Worm (Caenorhabditis elegans) whole organism, L4 larva: ENCODE data around the gene din-1.

Source experiments
- F37D6.2 ChIP-seq: sonication (generic microtip); optimal IDR thresholded peaks from 2 replicates; lab custom pipeline; 2016; ENCODE audit warnings: mild to moderate bottlenecking, missing genetic modification characterization, missing compliant biosample characterization
- T20F7.1 ChIP-seq: fragments of 200-800 bp; sonication (Bioruptor generic); optimal IDR thresholded peaks from 2 replicates; lab custom pipeline; 2018; ENCODE audit warnings: mild to moderate bottlenecking, missing genetic modification characterization, missing compliant biosample characterization
- Y48G9A.11 ChIP-seq: fragments of 200-800 bp; sonication (Bioruptor generic); IDR thresholded peaks from 2 replicates; pipeline ENCODE4 v1.3.6; 2022; ENCODE audit warnings: missing genetic modification reagents, missing genetic modification characterization, missing compliant biosample characterization
- ZK337.2 ChIP-seq: fragments of 200-800 bp; sonication (Bioruptor generic); IDR thresholded peaks from 2 replicates; pipeline ENCODE4 v1.3.6; 2022; ENCODE audit warnings: missing genetic modification reagents, missing genetic modification characterization, missing compliant biosample characterization
- arid-1 ChIP-seq: fragments of 200-800 bp; sonication (Bioruptor generic); conservative IDR thresholded peaks from 2 replicates; pipeline ENCODE4 v1.3.6; 2022; ENCODE audit warnings: missing genetic modification reagents, missing genetic modification characterization, missing compliant biosample characterization
- ceh-28 ChIP-seq: fragments of 150-350 bp; optimal IDR thresholded peaks from 2 replicates; lab custom pipeline; 2014; ENCODE audit warnings: missing biosample characterization, missing genetic modification reagents, missing genetic modification characterization
- ceh-44 ChIP-seq: fragments of 200-800 bp; sonication (Bioruptor generic); IDR thresholded peaks from 2 replicates; pipeline ENCODE4 v1.3.6; 2022; ENCODE audit warnings: missing genetic modification reagents, missing genetic modification characterization, missing compliant biosample characterization
- cey-2 ChIP-seq: sonication (generic microtip); optimal IDR thresholded peaks from 3 replicates; lab custom pipeline; 2017; ENCODE audit warnings: missing genetic modification characterization, mild to moderate bottlenecking, missing compliant biosample characterization, antibody characterized with exemption, borderline replicate concordance; ENCODE audit not compliant: insufficient read depth
- daf-16 ChIP-seq, 3 experiments: sonication (generic microtip); optimal IDR thresholded peaks; 2 replicates each; lab custom pipeline; 2016 to 2017; ENCODE audit warnings: missing genetic modification characterization in 3 of 3, missing genetic modification reagents in 3 of 3, mild to moderate bottlenecking in 2 of 3, missing compliant biosample characterization in 2 of 3, missing biosample characterization in 1 of 3, moderate library complexity in 1 of 3
- daf-19 ChIP-seq: fragments of 200-800 bp; sonication (Bioruptor generic); conservative IDR thresholded peaks from 2 replicates; pipeline ENCODE4 v1.3.6; 2022; ENCODE audit warnings: missing genetic modification characterization, missing compliant biosample characterization
- dpl-1 ChIP-seq: fragments of 150-350 bp; optimal IDR thresholded peaks from 2 replicates; lab custom pipeline; 2014; ENCODE audit warnings: missing biosample characterization, missing genetic modification reagents, missing genetic modification characterization
- dve-1 ChIP-seq: sonication (generic microtip); optimal IDR thresholded peaks from 2 replicates; lab custom pipeline; 2017; ENCODE audit warnings: antibody characterized with exemption, mild to moderate bottlenecking, missing genetic modification characterization, missing compliant biosample characterization; ENCODE audit not compliant: insufficient read depth
- egl-43 ChIP-seq: fragments of 200-800 bp; sonication (Bioruptor generic); IDR thresholded peaks from 2 replicates; pipeline ENCODE4 v1.3.6; 2022; ENCODE audit warnings: missing genetic modification reagents, missing genetic modification characterization, missing compliant biosample characterization
- hif-1 ChIP-seq, 2 experiments: sonication (generic microtip); optimal IDR thresholded peaks; 2 replicates each; lab custom pipeline; 2016 to 2017; ENCODE audit warnings: missing compliant biosample characterization in 2 of 2, missing genetic modification characterization in 2 of 2, missing genetic modification reagents in 2 of 2, missing genotype in 2 of 2, mild to moderate bottlenecking in 1 of 2
- hlh-11 ChIP-seq: fragments of 200-800 bp; sonication (Bioruptor generic); optimal IDR thresholded peaks from 2 replicates; lab custom pipeline; 2018; ENCODE audit warnings: mild to moderate bottlenecking, missing genetic modification characterization, missing compliant biosample characterization
- hlh-30 ChIP-seq: sonication (generic microtip); optimal IDR thresholded peaks from 2 replicates; lab custom pipeline; 2017; ENCODE audit warnings: antibody characterized with exemption, mild to moderate bottlenecking, missing genetic modification characterization, missing compliant biosample characterization; ENCODE audit not compliant: insufficient read depth
- hmg-1.1 ChIP-seq: fragments of 200-800 bp; sonication (Bioruptor generic); IDR thresholded peaks from 2 replicates; pipeline ENCODE4 v1.3.6; 2022; ENCODE audit warnings: missing genetic modification reagents, missing genetic modification characterization, missing compliant biosample characterization
- jun-1 ChIP-seq: fragments of 150-350 bp; optimal IDR thresholded peaks from 2 replicates; lab custom pipeline; 2014; ENCODE audit warnings: missing biosample characterization, missing genetic modification reagents, missing genetic modification characterization
- lin-1 ChIP-seq: fragments of 200-800 bp; sonication (Bioruptor generic); IDR thresholded peaks from 2 replicates; pipeline ENCODE4 v1.3.6; 2022; ENCODE audit warnings: missing genetic modification reagents, missing genetic modification characterization, missing compliant biosample characterization
- lin-15B ChIP-seq: fragments of 150-350 bp; sonication (generic microtip); optimal IDR thresholded peaks from 3 replicates; lab custom pipeline; 2014; ENCODE audit warnings: missing biosample characterization, missing genetic modification characterization
- lin-38 ChIP-seq: fragments of 200-800 bp; sonication (Bioruptor generic); IDR thresholded peaks from 2 replicates; pipeline ENCODE4 v1.3.6; 2022; ENCODE audit warnings: missing genetic modification reagents, missing genetic modification characterization, missing compliant biosample characterization
- lsy-2 ChIP-seq, 2 experiments: fragments of 150-350 bp in 1 of 2; sonication (generic microtip) in 1 of 2; optimal IDR thresholded peaks; 2 replicates each; lab custom pipeline; 2014 to 2017; ENCODE audit warnings: missing biosample characterization in 2 of 2, missing genetic modification characterization in 2 of 2
- madf-5 ChIP-seq, 2 experiments: fragments of 200-800 bp; sonication (Bioruptor generic); IDR thresholded peaks; 2 replicates each; pipeline ENCODE4 v1.3.6; 2022; ENCODE audit warnings: missing compliant biosample characterization in 2 of 2, missing genetic modification characterization in 2 of 2
- madf-9 ChIP-seq: fragments of 200-800 bp; sonication (Bioruptor generic); conservative IDR thresholded peaks from 2 replicates; pipeline ENCODE4 v1.3.6; 2022; ENCODE audit warnings: missing genetic modification reagents, missing genetic modification characterization, missing compliant biosample characterization
- mdl-1 ChIP-seq, 2 experiments: fragments of 150-350 bp in 1 of 2; sonication (generic microtip) in 1 of 2; optimal IDR thresholded peaks; 2 replicates each; lab custom pipeline; 2014 to 2017; ENCODE audit warnings: missing biosample characterization in 2 of 2, missing genetic modification characterization in 2 of 2
- mxl-3 ChIP-seq: fragments of 200-800 bp; sonication (Bioruptor generic); optimal IDR thresholded peaks from 2 replicates; lab custom pipeline; 2018; ENCODE audit warnings: mild to moderate bottlenecking, missing genetic modification characterization, missing compliant biosample characterization
- nhr-10 ChIP-seq: fragments of 150-350 bp; optimal IDR thresholded peaks from 2 replicates; lab custom pipeline; 2014; ENCODE audit warnings: missing biosample characterization, missing genetic modification characterization
- nhr-102 ChIP-seq: sonication (generic microtip); optimal IDR thresholded peaks from 2 replicates; lab custom pipeline; 2016; ENCODE audit warnings: mild to moderate bottlenecking, missing genetic modification characterization, moderate library complexity, missing compliant biosample characterization
- nhr-11 ChIP-seq: fragments of 150-350 bp; optimal IDR thresholded peaks from 2 replicates; lab custom pipeline; 2014; ENCODE audit warnings: missing biosample characterization, missing genetic modification characterization
- nhr-111 ChIP-seq: fragments of 200-800 bp; sonication (Bioruptor generic); optimal IDR thresholded peaks from 2 replicates; lab custom pipeline; 2018; ENCODE audit warnings: mild to moderate bottlenecking, missing genetic modification characterization, missing compliant biosample characterization
- nhr-237 ChIP-seq: sonication (generic microtip); optimal IDR thresholded peaks from 2 replicates; lab custom pipeline; 2017; ENCODE audit warnings: missing biosample characterization, missing genetic modification characterization
- nhr-25 ChIP-seq: sonication (generic microtip); optimal IDR thresholded peaks from 2 replicates; lab custom pipeline; 2017; ENCODE audit warnings: missing genetic modification characterization, mild to moderate bottlenecking, missing compliant biosample characterization, antibody characterized with exemption, moderate library complexity, borderline replicate concordance; ENCODE audit not compliant: insufficient read depth
- nhr-42 ChIP-seq: fragments of 200-800 bp; sonication (Bioruptor generic); IDR thresholded peaks from 2 replicates; pipeline ENCODE4 v1.3.6; 2022; ENCODE audit warnings: missing genetic modification characterization, missing compliant biosample characterization
- nhr-6 ChIP-seq: fragments of 150-350 bp; optimal IDR thresholded peaks from 2 replicates; lab custom pipeline; 2014; ENCODE audit warnings: missing biosample characterization, missing genetic modification characterization
- nhr-76 ChIP-seq: fragments of 150-350 bp; optimal IDR thresholded peaks from 2 replicates; lab custom pipeline; 2014; ENCODE audit warnings: missing biosample characterization, missing genetic modification characterization
- nhr-77 ChIP-seq: fragments of 150-350 bp; optimal IDR thresholded peaks from 2 replicates; lab custom pipeline; 2014; ENCODE audit warnings: missing biosample characterization, missing genetic modification characterization
- php-3 ChIP-seq: fragments of 200-800 bp; sonication (Bioruptor generic); IDR thresholded peaks from 2 replicates; pipeline ENCODE4 v1.3.6; 2022; ENCODE audit warnings: missing genetic modification reagents, missing genetic modification characterization, missing compliant biosample characterization
- pqm-1 ChIP-seq: sonication (generic microtip); optimal IDR thresholded peaks from 2 replicates; lab custom pipeline; 2017; ENCODE audit warnings: missing biosample characterization, missing genetic modification characterization
- set-16 ChIP-seq: fragments of 200-800 bp; sonication (Bioruptor generic); IDR thresholded peaks from 2 replicates; pipeline ENCODE4 v1.3.6; 2022; ENCODE audit warnings: missing genetic modification reagents, missing genetic modification characterization, missing compliant biosample characterization
- snpc-4 ChIP-seq: fragments of 150-350 bp; optimal IDR thresholded peaks from 2 replicates; lab custom pipeline; 2014; ENCODE audit warnings: missing biosample characterization, missing genetic modification characterization
- spr-1 ChIP-seq: sonication (generic microtip); optimal IDR thresholded peaks from 2 replicates; lab custom pipeline; 2016; ENCODE audit warnings: mild to moderate bottlenecking, missing genetic modification characterization, missing compliant biosample characterization
- tra-1 ChIP-seq: fragments of 200-800 bp; sonication (Bioruptor generic); IDR thresholded peaks from 2 replicates; pipeline ENCODE4 v1.3.6; 2022; ENCODE audit warnings: missing genetic modification reagents, missing genetic modification characterization, missing compliant biosample characterization
- unc-130 ChIP-seq: sonication (generic microtip); optimal IDR thresholded peaks from 2 replicates; lab custom pipeline; 2016; ENCODE audit warnings: missing genetic modification reagents, missing genetic modification characterization, missing compliant biosample characterization
- unc-39 ChIP-seq: sonication (generic microtip); optimal IDR thresholded peaks from 2 replicates; lab custom pipeline; 2017; ENCODE audit warnings: missing biosample characterization, missing genetic modification characterization
- vab-7 ChIP-seq: fragments of 200-800 bp; sonication (Bioruptor generic); IDR thresholded peaks from 2 replicates; pipeline ENCODE4 v1.3.6; 2022; ENCODE audit warnings: missing genetic modification reagents, missing genetic modification characterization, missing compliant biosample characterization
- zag-1 ChIP-seq: fragments of 150-350 bp; optimal IDR thresholded peaks from 2 replicates; lab custom pipeline; 2014; ENCODE audit warnings: missing biosample characterization, missing genetic modification characterization
- zip-11 ChIP-seq: fragments of 200-800 bp; sonication (Bioruptor generic); IDR thresholded peaks from 2 replicates; pipeline ENCODE4 v1.3.6; 2022; ENCODE audit warnings: missing genetic modification characterization, missing compliant biosample characterization
- zip-2 ChIP-seq: fragments of 150-350 bp; optimal IDR thresholded peaks from 2 replicates; lab custom pipeline; 2014; ENCODE audit warnings: missing biosample characterization, missing genetic modification characterization
- ztf-11 ChIP-seq: fragments of 150-350 bp; optimal IDR thresholded peaks from 2 replicates; lab custom pipeline; 2014; ENCODE audit warnings: missing biosample characterization, missing genetic modification characterization

Gene din-1

ce11 chrII:11619895-11620439 is 13.4 kb downstream of the din-1 start (continued):
- TF ChIP-seq unc-39 (tag; lab: Kevin White, UChicago) = no peak
- TF ChIP-seq lsy-2 (tag; optimal IDR thresholded peaks at IDR 0.05; lab: Kevin White, UChicago) = peak; percentile 64 to 70
- no peak for TF ChIP-seq arid-1 (GFP tag; lab: Robert Waterston, UW)
- TF ChIP-seq php-3 (GFP tag; lab: Robert Waterston, UW) = no peak
- no peak for TF ChIP-seq zip-11
- TF ChIP-seq nhr-77 = peak; percentile 47
- TF ChIP-seq unc-130 (GFP tag; lab: Kevin White, UChicago) = no peak
- no peak for TF ChIP-seq zip-2 (tag; lab: Kevin White, UChicago)
- peak; percentile 63; the same call in 1 of the 2 replicates for TF ChIP-seq nhr-42 (GFP tag; lab: Robert Waterston, UW)
- peak; percentile 60; the same call in 1 of the 2 replicates for TF ChIP-seq vab-7 (GFP tag; lab: Robert Waterston, UW)
- peak; percentile 73 for TF ChIP-seq lin-38 (GFP tag; lab: Robert Waterston, UW)
- peak; percentile 88 for TF ChIP-seq hlh-30 (tag; lab: Kevin White, UChicago)
- TF ChIP-seq dpl-1 (GFP tag; lab: Kevin White, UChicago) = peak; percentile 36
- no peak for TF ChIP-seq daf-19
- TF ChIP-seq ztf-11 (tag; lab: Kevin White, UChicago) = no peak
- peak; percentile 76 for TF ChIP-seq dve-1 (tag; lab: Kevin White, UChicago)
- peak; percentile 43 for TF ChIP-seq pqm-1 (tag; lab: Kevin White, UChicago)
- TF ChIP-seq mxl-3 = peak; percentile 93
- no peak for TF ChIP-seq ceh-44
- peak; percentile 77 for TF ChIP-seq F37D6.2 (tag; lab: Kevin White, UChicago)
- no peak for TF ChIP-seq snpc-4
- peak; percentile 43 to 85 for TF ChIP-seq hif-1 (tag; optimal IDR thresholded peaks at IDR 0.05; lab: Kevin White, UChicago)
- no peak for TF ChIP-seq Y48G9A.11 (GFP tag; lab: Robert Waterston, UW)
- no peak; the same call in 1 of the 2 replicates for TF ChIP-seq lin-1 (GFP tag; lab: Robert Waterston, UW)
- TF ChIP-seq hmg-1.1 = peak; percentile 94
- no peak for TF ChIP-seq nhr-76
- no peak for TF ChIP-seq nhr-237 (tag; lab: Kevin White, UChicago)
- peak; percentile 86 for TF ChIP-seq tra-1
- TF ChIP-seq lin-15B = no peak
- peak; percentile 90 for TF ChIP-seq nhr-10 (tag; lab: Kevin White, UChicago)
- peak; percentile 46 for TF ChIP-seq spr-1 (tag; lab: Kevin White, UChicago)
- TF ChIP-seq nhr-6 (tag; lab: Kevin White, UChicago) = peak; percentile 16
- 0 out of 4 replicates have a peak, but pooled peaks of 1 of the 2 experiments have one; percentile 41 for TF ChIP-seq madf-5 (GFP tag; IDR thresholded peaks at IDR 0.05; lab: Robert Waterston, UW)
- TF ChIP-seq nhr-25 = peak; percentile 71
- no peak for TF ChIP-seq cey-2 (tag; lab: Kevin White, UChicago)
- no peak for TF ChIP-seq zag-1
- TF ChIP-seq nhr-111 (GFP tag; lab: Kevin White, UChicago) = no peak
- peak; percentile 86 to 87 for TF ChIP-seq mdl-1 (tag; optimal IDR thresholded peaks at IDR 0.05; lab: Kevin White, UChicago)
- TF ChIP-seq set-16 (GFP tag; lab: Robert Waterston, UW) = peak; percentile 99
- peak; percentile 97 for TF ChIP-seq hlh-11
- peak; percentile 37 to 82 for TF ChIP-seq daf-16 (GFP tag; optimal IDR thresholded peaks at IDR 0.05; lab: Kevin White, UChicago)
- TF ChIP-seq daf-16 (tag; optimal IDR thresholded peaks at IDR 0.05; lab: Kevin White, UChicago) = peak; percentile 43
- TF ChIP-seq T20F7.1 (GFP tag; lab: Kevin White, UChicago) = no peak
- peak; percentile 17; the same call in 1 of the 2 replicates for TF ChIP-seq madf-9 (GFP tag; lab: Robert Waterston, UW)
- no peak for TF ChIP-seq ZK337.2 (GFP tag; lab: Robert Waterston, UW)
- TF ChIP-seq jun-1 (tag; lab: Kevin White, UChicago) = peak; percentile 44
- peak; percentile 70 for TF ChIP-seq nhr-11 (tag; lab: Kevin White, UChicago)
- peak; percentile 84 for TF ChIP-seq egl-43 (GFP tag; lab: Robert Waterston, UW)
- TF ChIP-seq ceh-28 (tag; lab: Kevin White, UChicago) = no peak
- TF ChIP-seq nhr-102 = peak; percentile 41
